Fruit fly (Drosophila melanogaster): Measurements from ENCODE around the gene CG33985.
A peak's percentile ranks its signal among the peaks of the same experiment; 100 is the strongest.

CG33985 gene

DNA sequence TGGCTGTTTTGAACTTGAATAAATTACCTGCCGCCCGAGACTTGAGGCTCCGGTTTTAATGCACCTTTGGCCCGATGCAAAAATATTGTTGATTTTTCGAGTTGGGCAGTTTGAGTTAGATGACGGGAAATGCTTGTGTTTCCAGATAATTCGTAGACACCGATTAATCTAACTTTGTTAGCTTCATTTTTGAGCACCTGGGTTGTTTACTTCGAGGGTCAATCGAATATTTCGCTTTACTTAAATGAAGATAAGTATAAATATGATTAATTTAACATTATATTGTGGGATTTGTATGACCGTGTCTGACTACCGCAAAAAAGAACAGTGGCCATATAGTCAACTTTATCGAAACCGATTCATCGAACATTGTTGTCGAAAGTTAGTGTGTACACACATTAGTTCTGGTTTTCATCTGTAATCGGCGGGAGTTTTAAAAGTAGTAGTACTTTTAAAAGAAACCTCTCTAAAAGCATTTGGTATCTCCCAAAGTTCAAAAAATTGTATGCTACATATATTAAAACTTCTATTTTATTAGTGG, 2.7 kb downstream of the CG33985 start, which contains the start of gene CG7945 (continued):
- TF ChIP-seq D19A (tag; optimal IDR thresholded peaks at IDR 0.05) (no peak), crp (GFP tag; optimal IDR thresholded peaks at IDR 0.05) (peak in 1 of 2 experiments; percentile 25), chinmo (GFP tag; IDR thresholded peaks at IDR 0.05; ENCODE audit: partially characterized antibody) (0 out of 4 replicates have a peak, but pooled peaks have one; percentile 54), Doc3 (GFP tag; IDR thresholded peaks at IDR 0.05; ENCODE audit: partially characterized antibody) (peak; percentile 48; the same call in 2 of the 3 replicates), Sry-δ (GFP tag; optimal IDR thresholded peaks at IDR 0.05) (peak; percentile 60), CG16779 (GFP tag; IDR thresholded peaks at IDR 0.05) (no peak), HmgZ (tag; optimal IDR thresholded peaks at IDR 0.05) (peak; percentile 69), crc (GFP tag; optimal IDR thresholded peaks at IDR 0.05) (no peak), scrt (GFP tag; optimal IDR thresholded peaks at IDR 0.05) (no peak), CG2712 (tag; optimal IDR thresholded peaks at IDR 0.05) (peak; percentile 29), CG13296 (GFP tag; optimal IDR thresholded peaks at IDR 0.05) (no peak), CG7372 (GFP tag; IDR thresholded peaks at IDR 0.05) (no peak), CG34224 (GFP tag; IDR thresholded peaks at IDR 0.05; ENCODE audit: partially characterized antibody) (peak; percentile 72), BEAF-32 (GFP tag; optimal IDR thresholded peaks at IDR 0.05) (peak; percentile 65), E2f2 (GFP tag; IDR thresholded peaks at IDR 0.05) (peak; percentile 99), nmo (GFP tag; optimal IDR thresholded peaks at IDR 0.05) (peak; percentile 23), Spps (tag; optimal IDR thresholded peaks at IDR 0.05) (no peak), ato (GFP tag; IDR thresholded peaks at IDR 0.05; ENCODE audit: partially characterized antibody) (peak; percentile 51; the same call in 1 of the 2 replicates), phol (tag; optimal IDR thresholded peaks at IDR 0.05) (peak; percentile 10), Atf3 (GFP tag; optimal IDR thresholded peaks at IDR 0.05) (no peak), gcm (GFP tag; optimal IDR thresholded peaks at IDR 0.05) (no peak), Dll (GFP tag; IDR thresholded peaks at IDR 0.05; ENCODE audit: partially characterized antibody) (peak; percentile 68; the same call in 3 of the 4 replicates), kni (GFP tag; optimal IDR thresholded peaks at IDR 0.05) (no peak), CG2116 (GFP tag; optimal IDR thresholded peaks at IDR 0.05) (peak; percentile 85), Dref (GFP tag; IDR thresholded peaks at IDR 0.05) (peak; percentile 97), CG16813 (GFP tag; IDR thresholded peaks at IDR 0.05; ENCODE audit: partially characterized antibody) (peak; percentile 59; the same call in 2 of the 3 replicates), CG7963 (GFP tag; IDR thresholded peaks at IDR 0.05; ENCODE audit: partially characterized antibody) (peak; percentile 49; the same call in 2 of the 3 replicates), CG9727 (GFP tag; optimal IDR thresholded peaks at IDR 0.05) (no peak), stwl (tag; optimal IDR thresholded peaks at IDR 0.05) (peak; percentile 87), lbe (GFP tag; optimal IDR thresholded peaks at IDR 0.05) (peak; percentile 56), Sry-β (GFP tag; optimal IDR thresholded peaks at IDR 0.05) (no peak), CG9797 (GFP tag; optimal IDR thresholded peaks at IDR 0.05) (peak; percentile 70), onecut (GFP tag; IDR thresholded peaks at IDR 0.05) (0 out of 2 replicates have a peak, but pooled peaks have one; percentile 3), CG13287 (GFP tag; IDR thresholded peaks at IDR 0.05; ENCODE audit: partially characterized antibody) (peak; percentile 84), sug (tag; optimal IDR thresholded peaks at IDR 0.05) (peak; percentile 38), CG8924 (tag; optimal IDR thresholded peaks at IDR 0.05) (peak; percentile 35), HLH4C (GFP tag; IDR thresholded peaks at IDR 0.05; ENCODE audit: partially characterized antibody) (peak; percentile 78), repo (GFP tag; optimal IDR thresholded peaks at IDR 0.05) (no peak), gsb-n (tag; optimal IDR thresholded peaks at IDR 0.05) (peak; percentile 70), CG4617 (GFP tag; optimal IDR thresholded peaks at IDR 0.05; ENCODE audit: borderline replicate concordance) (peak; percentile 66), pzg (GFP tag; optimal IDR thresholded peaks at IDR 0.05) (peak; percentile 93), CG1603 (tag; optimal IDR thresholded peaks at IDR 0.05) (peak; percentile 60), CG15479 (GFP tag; optimal IDR thresholded peaks at IDR 0.05) (no peak), CG15514 (GFP tag; optimal IDR thresholded peaks at IDR 0.05) (peak; percentile 51), Stat92E (GFP tag; optimal IDR thresholded peaks at IDR 0.05) (peak in 1 of 3 experiments; percentile 49), CG7987 (GFP tag; optimal IDR thresholded peaks at IDR 0.05) (peak; percentile 23), Lhr (GFP tag; optimal IDR thresholded peaks at IDR 0.05) (peak; percentile 34)

Measured in whole organism, embryonic.